Fruit fly (Drosophila melanogaster): ENCODE results near the gene eIF5B.
A peak's percentile ranks its signal among the peaks of the same experiment; 100 is the strongest.

Gene eIF5B

dm6 chr3L:3438473-3438872 is 22.3 kb downstream of the eIF5B start (continued):
- peak; percentile 43 for TF ChIP-seq CG8290 (GFP tag; optimal IDR thresholded peaks at IDR 0.05)
- no peak for TF ChIP-seq CG8290 (tag; optimal IDR thresholded peaks at IDR 0.05)
- peak; percentile 63 for TF ChIP-seq Ssrp (tag; optimal IDR thresholded peaks at IDR 0.05)
- peak; percentile 46 for TF ChIP-seq CG2875 (GFP tag; optimal IDR thresholded peaks at IDR 0.05)
- peak in 1 of 2 experiments; percentile 1 for TF ChIP-seq crp (GFP tag; optimal IDR thresholded peaks at IDR 0.05)
- 0 out of 3 replicates have a peak, but pooled peaks have one; percentile 42 for TF ChIP-seq dysf (GFP tag; IDR thresholded peaks at IDR 0.05)
- no peak for TF ChIP-seq Bteb2 (GFP tag; optimal IDR thresholded peaks at IDR 0.05)
- TF ChIP-seq CG3065 (GFP tag; optimal IDR thresholded peaks at IDR 0.05): peak; percentile 14
- peak; percentile 75 for TF ChIP-seq grau (tag; optimal IDR thresholded peaks at IDR 0.05)
- peak; percentile 35; the same call in 1 of the 2 replicates for TF ChIP-seq CG5953 (GFP tag; IDR thresholded peaks at IDR 0.05)
- no peak for TF ChIP-seq hbn (GFP tag; IDR thresholded peaks at IDR 0.05; ENCODE audit: partially characterized antibody)
- peak in 1 of 2 experiments; percentile 55 for TF ChIP-seq Eip74EF (GFP tag; optimal IDR thresholded peaks at IDR 0.05)
- no peak for TF ChIP-seq ro (GFP tag; IDR thresholded peaks at IDR 0.05)
- no peak for TF ChIP-seq Dfd (GFP tag; optimal IDR thresholded peaks at IDR 0.05)
- TF ChIP-seq ssp (GFP tag; IDR thresholded peaks at IDR 0.05): 0 out of 2 replicates have a peak, but pooled peaks have one; percentile 35
- TF ChIP-seq dmrt99B (tag; optimal IDR thresholded peaks at IDR 0.05): peak; percentile 79
- TF ChIP-seq MBD-R2 (GFP tag; IDR thresholded peaks at IDR 0.05): peak; percentile 11; the same call in 1 of the 2 replicates
- no peak for TF ChIP-seq D (optimal IDR thresholded peaks at IDR 0.05)
- TF ChIP-seq D (GFP tag; optimal IDR thresholded peaks at IDR 0.05): peak; percentile 66
- peak; percentile 80 for TF ChIP-seq CG17328 (GFP tag; IDR thresholded peaks at IDR 0.05)
- TF ChIP-seq CG10321 (GFP tag; IDR thresholded peaks at IDR 0.05): 0 out of 2 replicates have a peak, but pooled peaks have one; percentile 12
- TF ChIP-seq tll (GFP tag; optimal IDR thresholded peaks at IDR 0.05): no peak
- peak; percentile 75 for TF ChIP-seq CG7839 (tag; optimal IDR thresholded peaks at IDR 0.05)
- 0 out of 2 replicates have a peak, but pooled peaks have one; percentile 24 for TF ChIP-seq CG10959 (GFP tag; IDR thresholded peaks at IDR 0.05)
- no peak for TF ChIP-seq Dbx (GFP tag; IDR thresholded peaks at IDR 0.05)
- TF ChIP-seq CG13123 (GFP tag; optimal IDR thresholded peaks at IDR 0.05): peak; percentile 7
- peak; percentile 56 for TF ChIP-seq CG6254 (GFP tag; optimal IDR thresholded peaks at IDR 0.05)
- peak; percentile 39 for TF ChIP-seq scrt (GFP tag; optimal IDR thresholded peaks at IDR 0.05)
- TF ChIP-seq sim (GFP tag; IDR thresholded peaks at IDR 0.05): peak; percentile 35; the same call in 1 of the 2 replicates
- TF ChIP-seq CG11247 (GFP tag; IDR thresholded peaks at IDR 0.05): no peak
- TF ChIP-seq stwl (tag; optimal IDR thresholded peaks at IDR 0.05): peak; percentile 21
- peak; percentile 32; the same call in 1 of the 2 replicates for TF ChIP-seq CG32532 (GFP tag; IDR thresholded peaks at IDR 0.05)
- peak; percentile 49 for TF ChIP-seq Antp (GFP tag; optimal IDR thresholded peaks at IDR 0.05)
- peak; percentile 26 for TF ChIP-seq tx (GFP tag; optimal IDR thresholded peaks at IDR 0.05)
- TF ChIP-seq CG10979 (tag; optimal IDR thresholded peaks at IDR 0.05): peak; percentile 87
- peak; percentile 54 for TF ChIP-seq salm (tag; optimal IDR thresholded peaks at IDR 0.05)
- peak; percentile 52 for TF ChIP-seq fd102C (GFP tag; optimal IDR thresholded peaks at IDR 0.05)
- TF ChIP-seq seq (GFP tag; IDR thresholded peaks at IDR 0.05): no peak
- peak; percentile 67; the same call in 2 of the 3 replicates for TF ChIP-seq tgo (GFP tag; IDR thresholded peaks at IDR 0.05)
- TF ChIP-seq btn (GFP tag; optimal IDR thresholded peaks at IDR 0.05): no peak
- peak; percentile 45 for TF ChIP-seq Kr (GFP tag; optimal IDR thresholded peaks at IDR 0.05)
- peak; percentile 72 for TF ChIP-seq CG15601 (tag; optimal IDR thresholded peaks at IDR 0.05)
- no peak for TF ChIP-seq z (GFP tag; IDR thresholded peaks at IDR 0.05)
- TF ChIP-seq CkIIα-i1 (GFP tag; IDR thresholded peaks at IDR 0.05): no peak
- no peak for TF ChIP-seq pb (GFP tag; optimal IDR thresholded peaks at IDR 0.05)
- no peak for TF ChIP-seq CG11560 (tag; IDR thresholded peaks at IDR 0.05)
- TF ChIP-seq H15 (GFP tag; IDR thresholded peaks at IDR 0.05): 0 out of 3 replicates have a peak, but pooled peaks have one; percentile 36
- TF ChIP-seq nmo (GFP tag; optimal IDR thresholded peaks at IDR 0.05): peak; percentile 78
- peak; percentile 11 for TF ChIP-seq pho (GFP tag; optimal IDR thresholded peaks at IDR 0.05)
- peak; percentile 50 for TF ChIP-seq CG3281 (GFP tag; optimal IDR thresholded peaks at IDR 0.05)
- 0 out of 2 replicates have a peak, but pooled peaks have one; percentile 18 for TF ChIP-seq Oaz (GFP tag; IDR thresholded peaks at IDR 0.05)
